Worm (Caenorhabditis elegans) whole organism, late embryonic: ENCODE measurements around the gene lgc-35.

Experiments used
- ceh-19 ChIP-seq: fragments of 200-800 bp; sonication (Bioruptor generic); optimal IDR thresholded peaks from 2 replicates; lab custom pipeline; 2018; ENCODE audit warnings: mild to moderate bottlenecking, missing genetic modification characterization, missing compliant biosample characterization
- ceh-30 ChIP-seq: fragments of 150-350 bp; optimal IDR thresholded peaks from 2 replicates; lab custom pipeline; 2014; ENCODE audit warnings: missing biosample characterization, missing genetic modification characterization
- ceh-9 ChIP-seq: sonication (generic microtip); optimal IDR thresholded peaks from 2 replicates; lab custom pipeline; 2016; ENCODE audit warnings: mild to moderate bottlenecking, missing genetic modification characterization, inconsistent platforms, missing compliant biosample characterization
- fkh-10 ChIP-seq: fragments of 150-350 bp; optimal IDR thresholded peaks from 2 replicates; lab custom pipeline; 2014; ENCODE audit warnings: missing biosample characterization, missing genetic modification reagents, missing genetic modification characterization
- lin-11 ChIP-seq: fragments of 200-800 bp; sonication (Bioruptor generic); optimal IDR thresholded peaks from 2 replicates; lab custom pipeline; 2018; ENCODE audit warnings: mild to moderate bottlenecking, missing genetic modification characterization, missing compliant biosample characterization
- nfya-1 ChIP-seq: sonication (generic microtip); optimal IDR thresholded peaks from 2 replicates; lab custom pipeline; 2017; ENCODE audit warnings: missing genetic modification characterization, mild to moderate bottlenecking, missing compliant biosample characterization, antibody characterized with exemption, moderate library complexity
- odd-2 ChIP-seq: sonication (generic microtip); optimal IDR thresholded peaks from 2 replicates; lab custom pipeline; 2017; ENCODE audit warnings: antibody characterized with exemption, mild to moderate bottlenecking, missing genetic modification characterization, missing compliant biosample characterization
- pag-3 ChIP-seq: sonication (generic microtip); optimal IDR thresholded peaks from 2 replicates; lab custom pipeline; 2016; ENCODE audit warnings: missing compliant biosample characterization, missing genetic modification characterization, borderline replicate concordance
- pat-9 ChIP-seq: fragments of 200-800 bp; sonication (Bioruptor generic); optimal IDR thresholded peaks from 2 replicates; lab custom pipeline; 2018; ENCODE audit warnings: mild to moderate bottlenecking, missing genetic modification characterization, moderate library complexity, missing compliant biosample characterization
- ref-2 ChIP-seq: sonication (generic microtip); optimal IDR thresholded peaks from 2 replicates; lab custom pipeline; 2016; ENCODE audit warnings: missing genetic modification characterization, missing compliant biosample characterization

- TF ChIP-seq lin-11 = no peak
- TF ChIP-seq nfya-1 (tag; lab: Kevin White, UChicago) = peak; percentile 5
- no peak for TF ChIP-seq ceh-19 (GFP tag; lab: Kevin White, UChicago)
- TF ChIP-seq pag-3 = no peak
- TF ChIP-seq ceh-9 = no peak
- TF ChIP-seq ref-2 (tag; lab: Kevin White, UChicago) = no peak
- TF ChIP-seq odd-2 (tag; lab: Kevin White, UChicago) = no peak
- no peak for TF ChIP-seq fkh-10 (GFP tag; lab: Kevin White, UChicago)
- TF ChIP-seq pat-9 (tag; lab: Kevin White, UChicago) = no peak
- no peak for TF ChIP-seq ceh-30 (tag; lab: Kevin White, UChicago)
Observed at ce11 chrII:12797211-12797794, 42.7 kb downstream of the lgc-35 start.
